Fruit fly (Drosophila melanogaster): ENCODE measurements around the gene CG42758.

The CG42758 gene

DNA sequence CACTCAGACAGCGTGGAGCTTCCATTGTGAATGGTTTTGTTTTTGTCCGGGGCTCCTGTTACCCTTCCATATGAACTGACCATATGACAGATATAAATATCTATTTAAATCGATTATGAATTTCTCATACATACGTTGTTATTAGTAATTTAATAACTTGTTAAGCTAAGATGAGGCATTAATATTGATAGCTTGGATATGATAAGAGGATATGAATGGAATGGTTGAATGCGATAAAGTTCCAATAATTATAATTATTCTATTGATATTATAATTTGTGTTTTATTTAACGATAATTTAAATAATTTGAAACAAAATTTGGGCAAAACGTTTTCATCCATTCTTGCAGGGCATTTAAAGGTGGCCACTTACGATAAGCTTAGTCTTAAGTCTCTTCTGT lies 43.2 kb downstream of the CG42758 start (continued):
- TF ChIP-seq dac (GFP tag; optimal IDR thresholded peaks at IDR 0.05): no peak
- no peak for TF ChIP-seq CG16779 (tag; optimal IDR thresholded peaks at IDR 0.05)
- TF ChIP-seq CG11294 (GFP tag; IDR thresholded peaks at IDR 0.05): no peak
- TF ChIP-seq dsx (GFP tag; optimal IDR thresholded peaks at IDR 0.05; ENCODE audit: poor library complexity, severe bottlenecking): peak; percentile 36
- TF ChIP-seq lz (GFP tag; optimal IDR thresholded peaks at IDR 0.05): no peak
- no peak for TF ChIP-seq Blimp-1 (GFP tag; optimal IDR thresholded peaks at IDR 0.05)
- peak; percentile 59 for TF ChIP-seq esn (GFP tag; optimal IDR thresholded peaks at IDR 0.05)

DNA sequence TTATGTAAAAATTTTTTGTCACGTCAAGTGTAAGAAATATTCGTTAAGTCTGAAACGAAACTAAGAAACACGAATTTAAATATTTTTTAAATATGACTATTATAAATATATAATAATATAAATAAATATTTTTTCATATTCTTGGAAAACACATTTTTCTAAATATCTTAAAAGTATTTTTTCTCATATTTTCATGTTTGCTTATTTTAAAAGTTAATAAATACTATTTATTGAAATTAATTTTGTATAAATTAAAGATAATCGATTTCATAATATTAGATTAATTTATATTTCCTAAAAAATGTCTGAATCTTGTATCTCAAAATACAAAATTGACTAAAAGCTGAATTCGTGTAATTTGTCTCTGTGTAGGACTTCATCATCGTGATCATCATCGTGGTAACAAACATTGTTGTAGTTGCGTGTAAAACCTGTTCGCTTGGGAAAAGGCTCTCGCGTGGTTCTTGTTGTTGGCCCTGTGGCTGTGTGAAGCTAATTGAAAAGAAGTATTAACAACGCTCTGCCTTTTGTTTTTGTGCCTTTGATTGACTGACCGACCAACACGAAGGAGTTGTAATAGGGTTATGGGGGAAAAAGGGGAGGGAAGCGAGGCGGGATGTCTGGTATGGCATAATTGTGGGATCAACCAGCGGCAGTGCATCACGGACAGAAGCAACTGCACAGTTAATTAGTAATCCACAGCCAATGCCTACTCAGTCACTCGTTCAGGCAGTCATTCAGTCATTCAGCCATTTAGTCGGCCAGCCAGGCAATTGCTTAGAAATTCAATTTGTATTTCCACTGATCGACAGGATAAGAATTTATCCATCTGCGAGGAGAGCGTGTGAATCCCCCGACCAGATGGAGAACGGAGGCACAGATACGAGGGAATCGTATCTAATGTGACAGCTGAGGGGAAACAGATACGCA lies 44.4 kb downstream of the CG42758 start:
- peak; percentile 46 to 80 for TF ChIP-seq ss (GFP tag; optimal IDR thresholded peaks at IDR 0.05)
- TF ChIP-seq dsx (GFP tag; optimal IDR thresholded peaks at IDR 0.05; ENCODE audit: poor library complexity, severe bottlenecking): peak; percentile 98
- TF ChIP-seq CG8632 (GFP tag; optimal IDR thresholded peaks at IDR 0.05): peak; percentile 60
- peak; percentile 26 for TF ChIP-seq CG34406 (GFP tag; optimal IDR thresholded peaks at IDR 0.05)
- no peak for TF ChIP-seq CG8319 (GFP tag; optimal IDR thresholded peaks at IDR 0.05)
- no peak for TF ChIP-seq pdm3 (GFP tag; optimal IDR thresholded peaks at IDR 0.05)
- TF ChIP-seq Met (GFP tag; optimal IDR thresholded peaks at IDR 0.05): no peak
- no peak for TF ChIP-seq vri (GFP tag; optimal IDR thresholded peaks at IDR 0.05)
- TF ChIP-seq CG10631 (GFP tag; optimal IDR thresholded peaks at IDR 0.05): peak; percentile 43
- peak; percentile 17 for TF ChIP-seq OdsH (GFP tag; optimal IDR thresholded peaks at IDR 0.05)
- TF ChIP-seq Hr4 (GFP tag; optimal IDR thresholded peaks at IDR 0.05): no peak
- TF ChIP-seq CG6808 (GFP tag; optimal IDR thresholded peaks at IDR 0.05): no peak
- TF ChIP-seq CG1621 (tag; optimal IDR thresholded peaks at IDR 0.05): no peak
- TF ChIP-seq achi (GFP tag; optimal IDR thresholded peaks at IDR 0.05): peak; percentile 31
- no peak for TF ChIP-seq CG10669 (GFP tag; optimal IDR thresholded peaks at IDR 0.05)
- TF ChIP-seq CG7368 (GFP tag; optimal IDR thresholded peaks at IDR 0.05): no peak
- TF ChIP-seq CG11762 (GFP tag; optimal IDR thresholded peaks at IDR 0.05; ENCODE audit: insufficient read depth): no peak
- peak; percentile 45 for TF ChIP-seq CG32006 (GFP tag; optimal IDR thresholded peaks at IDR 0.05)
- no peak for TF ChIP-seq net (GFP tag; optimal IDR thresholded peaks at IDR 0.05)
- no peak for TF ChIP-seq svp (GFP tag)
- TF ChIP-seq Gug (GFP tag; IDR thresholded peaks at IDR 0.05): no peak
- peak; percentile 4 for TF ChIP-seq lz (GFP tag; optimal IDR thresholded peaks at IDR 0.05)
- peak; percentile 41 for TF ChIP-seq Ets96B (tag; optimal IDR thresholded peaks at IDR 0.05)
- TF ChIP-seq Blimp-1 (GFP tag; optimal IDR thresholded peaks at IDR 0.05): no peak
- TF ChIP-seq CG8119 (GFP tag; IDR thresholded peaks at IDR 0.05): no peak
- no peak for TF ChIP-seq eg (GFP tag; IDR thresholded peaks at IDR 0.05)
- no peak for TF ChIP-seq CG11902 (GFP tag; optimal IDR thresholded peaks at IDR 0.05)
- TF ChIP-seq cyc (GFP tag; optimal IDR thresholded peaks at IDR 0.05): no peak
- TF ChIP-seq Lpt (GFP tag; optimal IDR thresholded peaks at IDR 0.05): no peak
- no peak for TF ChIP-seq CG16779 (tag; optimal IDR thresholded peaks at IDR 0.05)
- no peak for TF ChIP-seq Hr39 (GFP tag; optimal IDR thresholded peaks at IDR 0.05)
- TF ChIP-seq salr (GFP tag; optimal IDR thresholded peaks at IDR 0.05): peak in 1 of 2 experiments; percentile 42
- TF ChIP-seq CG11294 (GFP tag; IDR thresholded peaks at IDR 0.05): no peak
- no peak for TF ChIP-seq Hr38 (GFP tag; optimal IDR thresholded peaks at IDR 0.05)
- no peak for TF ChIP-seq Eip93F (GFP tag; optimal IDR thresholded peaks at IDR 0.05)
- TF ChIP-seq spab (GFP tag; optimal IDR thresholded peaks at IDR 0.05): peak; percentile 4
- no peak for TF ChIP-seq Sox15 (GFP tag; optimal IDR thresholded peaks at IDR 0.05)
- no peak for TF ChIP-seq fkh (GFP tag; optimal IDR thresholded peaks at IDR 0.05)
- TF ChIP-seq CG9139 (GFP tag; optimal IDR thresholded peaks at IDR 0.05): peak; percentile 17
- no peak for TF ChIP-seq Smox (GFP tag; optimal IDR thresholded peaks at IDR 0.05)
- TF ChIP-seq CG6276 (GFP tag; optimal IDR thresholded peaks at IDR 0.05): no peak
- no peak for TF ChIP-seq CG6792 (GFP tag; optimal IDR thresholded peaks at IDR 0.05)
- TF ChIP-seq topi (GFP tag; optimal IDR thresholded peaks at IDR 0.05): peak; percentile 5
- no peak for TF ChIP-seq Sox102F (GFP tag; optimal IDR thresholded peaks at IDR 0.05)
- TF ChIP-seq CG3919 (GFP tag; optimal IDR thresholded peaks at IDR 0.05): peak; percentile 1

All from whole organism, prepupa.